Worm (Caenorhabditis elegans) whole organism, young adult: ENCODE measurements around the gene R155.5.

ENCODE experiments used
- B0019.2 ChIP-seq: fragments of 200-800 bp; sonication (Bioruptor generic); conservative IDR thresholded peaks from 2 replicates; pipeline ENCODE4 v1.3.6; 2022; ENCODE audit warnings: missing genetic modification reagents, missing genetic modification characterization, missing compliant biosample characterization
- C06A6.2 ChIP-seq: fragments of 200-800 bp; sonication (Bioruptor generic); conservative IDR thresholded peaks from 2 replicates; pipeline ENCODE4 v1.3.6; 2022; ENCODE audit warnings: missing genetic modification characterization, missing compliant biosample characterization
- D2030.7 ChIP-seq: fragments of 200-800 bp; sonication (Bioruptor generic); IDR thresholded peaks from 2 replicates; pipeline ENCODE4 v1.3.6; 2022; ENCODE audit warnings: missing genetic modification reagents, missing genetic modification characterization, missing compliant biosample characterization
- F23B12.7 ChIP-seq: sonication (generic microtip); optimal IDR thresholded peaks from 2 replicates; lab custom pipeline; 2017; ENCODE audit warnings: missing genetic modification characterization, mild to moderate bottlenecking, missing compliant biosample characterization, antibody characterized with exemption, moderate library complexity; ENCODE audit not compliant: insufficient read depth
- F39B2.1 ChIP-seq: fragments of 200-800 bp; sonication (Bioruptor generic); IDR thresholded peaks from 2 replicates; pipeline ENCODE4 v1.3.6; 2022; ENCODE audit warnings: missing genetic modification reagents, missing genetic modification characterization, missing compliant biosample characterization
- F55B11.4 ChIP-seq: sonication (generic microtip); optimal IDR thresholded peaks from 2 replicates; lab custom pipeline; 2016; ENCODE audit warnings: missing compliant biosample characterization, missing genetic modification characterization, borderline replicate concordance; ENCODE audit not compliant: insufficient read depth
- F57C9.4 ChIP-seq: sonication (generic microtip); optimal IDR thresholded peaks from 2 replicates; lab custom pipeline; 2017; ENCODE audit warnings: mild to moderate bottlenecking, missing genetic modification characterization, missing compliant biosample characterization
- K11D2.4 ChIP-seq: fragments of 200-800 bp; sonication (Bioruptor generic); IDR thresholded peaks from 2 replicates; pipeline ENCODE4 v1.3.6; 2022; ENCODE audit warnings: missing genetic modification reagents, missing genetic modification characterization, missing compliant biosample characterization
- T26A5.8 ChIP-seq: sonication (generic microtip); optimal IDR thresholded peaks from 2 replicates; lab custom pipeline; 2016; ENCODE audit warnings: missing genetic modification characterization, missing compliant biosample characterization
- Y53F4B.3 ChIP-seq: fragments of 200-800 bp; sonication (Bioruptor generic); IDR thresholded peaks from 2 replicates; pipeline ENCODE4 v1.3.6; 2022; ENCODE audit warnings: missing genetic modification reagents, missing genetic modification characterization, missing compliant biosample characterization
- Y67H2A.10 ChIP-seq: fragments of 200-800 bp; sonication (Bioruptor generic); conservative IDR thresholded peaks from 2 replicates; pipeline ENCODE4 v1.3.6; 2022; ENCODE audit warnings: missing genetic modification reagents, missing genetic modification characterization, missing compliant biosample characterization
- ZK185.1 ChIP-seq: sonication (generic microtip); optimal IDR thresholded peaks from 2 replicates; lab custom pipeline; 2016; ENCODE audit warnings: mild to moderate bottlenecking, missing genetic modification characterization, missing compliant biosample characterization; ENCODE audit not compliant: poor library complexity, severe bottlenecking
- akir-1 ChIP-seq: fragments of 200-800 bp; sonication (Bioruptor generic); optimal IDR thresholded peaks from 2 replicates; lab custom pipeline; 2018; ENCODE audit warnings: mild to moderate bottlenecking, missing genetic modification characterization, moderate library complexity, missing compliant biosample characterization
- ama-1 ChIP-seq, 3 experiments: fragments of 150-350 bp in 1 of 3; sonication (generic microtip) in 2 of 3; optimal IDR thresholded peaks; 2 replicates each; lab custom pipeline; 2014 to 2018; ENCODE audit warnings: missing biosample characterization in 2 of 3, missing genetic modification characterization in 2 of 3, missing genetic modification reagents in 2 of 3
- aptf-2 ChIP-seq: fragments of 200-800 bp; sonication (Bioruptor generic); conservative IDR thresholded peaks from 2 replicates; pipeline ENCODE4 v1.3.6; 2022; ENCODE audit warnings: missing genetic modification reagents, missing genetic modification characterization, missing compliant biosample characterization
- athp-1 ChIP-seq: sonication (generic microtip); optimal IDR thresholded peaks from 2 replicates; lab custom pipeline; 2017; ENCODE audit warnings: mild to moderate bottlenecking, missing genetic modification characterization, missing compliant biosample characterization
- attf-5 ChIP-seq: fragments of 200-800 bp; sonication (Bioruptor generic); optimal IDR thresholded peaks from 2 replicates; lab custom pipeline; 2018; ENCODE audit warnings: mild to moderate bottlenecking, missing genetic modification characterization, missing compliant biosample characterization
- bed-2 ChIP-seq: fragments of 200-800 bp; sonication (Bioruptor generic); IDR thresholded peaks from 2 replicates; pipeline ENCODE4 v1.3.6; 2022; ENCODE audit warnings: missing genetic modification reagents, missing genetic modification characterization, missing compliant biosample characterization
- ceh-100 ChIP-seq: fragments of 200-800 bp; sonication (Bioruptor generic); IDR thresholded peaks from 2 replicates; pipeline ENCODE4 v1.3.6; 2022; ENCODE audit warnings: missing genetic modification reagents, missing genetic modification characterization, missing compliant biosample characterization
- ceh-40 ChIP-seq: fragments of 200-800 bp; sonication (Bioruptor generic); IDR thresholded peaks from 2 replicates; pipeline ENCODE4 v1.3.6; 2022; ENCODE audit warnings: missing genetic modification characterization, missing compliant biosample characterization
- ceh-79 ChIP-seq: sonication (generic microtip); optimal IDR thresholded peaks from 2 replicates; lab custom pipeline; 2017; ENCODE audit warnings: mild to moderate bottlenecking, missing genetic modification characterization, missing compliant biosample characterization
- ceh-91 ChIP-seq: fragments of 200-800 bp; sonication (Bioruptor generic); IDR thresholded peaks from 2 replicates; pipeline ENCODE4 v1.3.6; 2022; ENCODE audit warnings: missing genetic modification reagents, missing genetic modification characterization, missing compliant biosample characterization
- dpff-1 ChIP-seq: sonication (generic microtip); optimal IDR thresholded peaks from 2 replicates; lab custom pipeline; 2017; ENCODE audit warnings: mild to moderate bottlenecking, missing genetic modification characterization, missing compliant biosample characterization
- dpl-1 ChIP-seq: fragments of 150-350 bp; optimal IDR thresholded peaks from 2 replicates; lab custom pipeline; 2014; ENCODE audit warnings: missing biosample characterization, missing genetic modification reagents, missing genetic modification characterization
- fkh-3 ChIP-seq: sonication (generic microtip); optimal IDR thresholded peaks from 2 replicates; lab custom pipeline; 2016; ENCODE audit warnings: mild to moderate bottlenecking, missing genetic modification characterization, missing compliant biosample characterization
- him-1 ChIP-seq: sonication (generic microtip); optimal IDR thresholded peaks from 2 replicates; lab custom pipeline; 2016; ENCODE audit warnings: missing genotype, missing genetic modification reagents, missing genetic modification characterization, missing compliant biosample characterization
- hlh-12 ChIP-seq: sonication (generic microtip); optimal IDR thresholded peaks from 2 replicates; lab custom pipeline; 2016; ENCODE audit warnings: missing genetic modification characterization, missing compliant biosample characterization
- hlh-26 ChIP-seq: fragments of 200-800 bp; sonication (Bioruptor generic); conservative IDR thresholded peaks from 2 replicates; pipeline ENCODE4 v1.3.6; 2022; ENCODE audit warnings: missing genetic modification reagents, missing genetic modification characterization, missing compliant biosample characterization
- hmg-1.2 ChIP-seq: fragments of 200-800 bp; sonication (Bioruptor generic); IDR thresholded peaks from 2 replicates; pipeline ENCODE4 v1.3.6; 2022; ENCODE audit warnings: missing genetic modification reagents, missing genetic modification characterization, missing compliant biosample characterization
- hsf-1 ChIP-seq: fragments of 200-800 bp; sonication (Bioruptor generic); IDR thresholded peaks from 2 replicates; pipeline ENCODE4 v1.3.6; 2022; ENCODE audit warnings: missing genetic modification reagents, missing genetic modification characterization, missing compliant biosample characterization
- lin-35 ChIP-seq, 3 experiments: fragments of 150-350 bp in 2 of 3; sonication (generic microtip) in 1 of 3; optimal IDR thresholded peaks; 2 replicates each; lab custom pipeline; 2014 to 2018; ENCODE audit warnings: missing biosample characterization in 3 of 3, missing genetic modification characterization in 3 of 3, missing genetic modification reagents in 3 of 3
- lsy-27 ChIP-seq: sonication (generic microtip); optimal IDR thresholded peaks from 2 replicates; lab custom pipeline; 2017; ENCODE audit warnings: missing genetic modification characterization, mild to moderate bottlenecking, missing compliant biosample characterization, antibody characterized with exemption, missing genotype, borderline replicate concordance; ENCODE audit not compliant: insufficient read depth
- madf-6 ChIP-seq: fragments of 200-800 bp; sonication (Bioruptor generic); IDR thresholded peaks from 2 replicates; pipeline ENCODE4 v1.3.6; 2022; ENCODE audit warnings: missing genetic modification reagents, missing genetic modification characterization, missing compliant biosample characterization
- madf-8 ChIP-seq: fragments of 200-800 bp; sonication (Bioruptor generic); conservative IDR thresholded peaks from 2 replicates; pipeline ENCODE4 v1.3.6; 2022; ENCODE audit warnings: missing genetic modification reagents, missing genetic modification characterization, missing compliant biosample characterization
- mcd-1 ChIP-seq: fragments of 200-800 bp; sonication (Bioruptor generic); IDR thresholded peaks from 2 replicates; pipeline ENCODE4 v1.3.6; 2022; ENCODE audit warnings: missing genetic modification reagents, missing genetic modification characterization, missing compliant biosample characterization
- mes-4 ChIP-seq: sonication (generic microtip); optimal IDR thresholded peaks from 2 replicates; lab custom pipeline; 2016; ENCODE audit warnings: missing genotype, missing genetic modification characterization, missing compliant biosample characterization
- nfyb-1 ChIP-seq: fragments of 200-800 bp; sonication (Bioruptor generic); IDR thresholded peaks from 2 replicates; pipeline ENCODE4 v1.3.6; 2022; ENCODE audit warnings: missing genetic modification reagents, missing genetic modification characterization, missing compliant biosample characterization
- nhr-27 ChIP-seq: fragments of 200-800 bp; sonication (Bioruptor generic); optimal IDR thresholded peaks from 2 replicates; lab custom pipeline; 2018; ENCODE audit warnings: mild to moderate bottlenecking, missing genetic modification characterization, moderate library complexity, missing compliant biosample characterization
- nhr-80 ChIP-seq: sonication (generic microtip); optimal IDR thresholded peaks from 2 replicates; lab custom pipeline; 2016; ENCODE audit warnings: missing genetic modification characterization, missing compliant biosample characterization
- nhr-90 ChIP-seq: sonication (generic microtip); optimal IDR thresholded peaks from 2 replicates; lab custom pipeline; 2016; ENCODE audit warnings: missing genotype, mild to moderate bottlenecking, missing genetic modification characterization, missing compliant biosample characterization
- rcor-1 ChIP-seq: fragments of 200-800 bp; sonication (Bioruptor generic); IDR thresholded peaks from 2 replicates; pipeline ENCODE4 v1.3.6; 2022; ENCODE audit warnings: missing genetic modification reagents, missing genetic modification characterization, missing compliant biosample characterization
- rpc-1 ChIP-seq, 2 experiments: fragments of 150-350 bp in 1 of 2; sonication (generic microtip) in 1 of 2; optimal IDR thresholded peaks; 2 replicates each; lab custom pipeline; 2014 to 2018; ENCODE audit warnings: missing biosample characterization in 1 of 2, missing genetic modification characterization in 1 of 2, missing genetic modification reagents in 1 of 2, missing genotype in 1 of 2
- sdz-38 ChIP-seq: sonication (generic microtip); optimal IDR thresholded peaks from 2 replicates; lab custom pipeline; 2016; ENCODE audit warnings: missing genotype, missing genetic modification characterization, missing compliant biosample characterization
- sea-2 ChIP-seq: fragments of 200-800 bp; sonication (Bioruptor generic); IDR thresholded peaks from 2 replicates; pipeline ENCODE4 v1.3.6; 2022; ENCODE audit warnings: missing genetic modification characterization, missing compliant biosample characterization
- snpc-1.1 ChIP-seq: sonication (generic microtip); optimal IDR thresholded peaks from 2 replicates; lab custom pipeline; 2017; ENCODE audit warnings: missing genetic modification characterization, mild to moderate bottlenecking, missing compliant biosample characterization, antibody characterized with exemption, moderate library complexity, missing genotype, missing genetic modification reagents; ENCODE audit not compliant: insufficient read depth
- snpc-3.4 ChIP-seq: sonication (generic microtip); optimal IDR thresholded peaks from 2 replicates; lab custom pipeline; 2017; ENCODE audit warnings: missing genetic modification characterization, mild to moderate bottlenecking, missing compliant biosample characterization, antibody characterized with exemption, moderate library complexity, missing genotype, missing genetic modification reagents
- tlf-1 ChIP-seq: fragments of 200-800 bp; sonication (Bioruptor generic); optimal IDR thresholded peaks from 2 replicates; lab custom pipeline; 2018; ENCODE audit warnings: mild to moderate bottlenecking, missing genetic modification characterization, missing compliant biosample characterization

The R155.5 gene

ce11 chrIII:1950236-1950635 is 20.1 kb downstream of the R155.5 start, which contains the start of the genes polh-1 and rps-22 (continued):
- TF ChIP-seq ceh-79 (tag; lab: Kevin White, UChicago), result no peak
- no peak for TF ChIP-seq F39B2.1
- peak; percentile 50 for TF ChIP-seq nhr-80 (tag; lab: Kevin White, UChicago)
- peak; percentile 94 for TF ChIP-seq F23B12.7
- TF ChIP-seq dpff-1 (tag; lab: Kevin White, UChicago), result no peak
- no peak for TF ChIP-seq hlh-26 (GFP tag; lab: Robert Waterston, UW)
- TF ChIP-seq D2030.7 (GFP tag; lab: Robert Waterston, UW), result peak; percentile 85
- TF ChIP-seq ceh-91, result peak; percentile 49; the same call in 1 of the 2 replicates
- no peak for TF ChIP-seq rpc-1 (optimal IDR thresholded peaks at IDR 0.05; lab: Kevin White, UChicago)
- TF ChIP-seq rpc-1 (tag; optimal IDR thresholded peaks at IDR 0.05; lab: Kevin White, UChicago), result no peak
- TF ChIP-seq Y67H2A.10 (GFP tag; lab: Robert Waterston, UW), result no peak
- TF ChIP-seq ZK185.1, result no peak
- no peak for TF ChIP-seq F57C9.4 (tag; lab: Kevin White, UChicago)
- TF ChIP-seq ama-1 (optimal IDR thresholded peaks at IDR 0.05; lab: Kevin White, UChicago), result no peak
- TF ChIP-seq ama-1 (GFP tag; optimal IDR thresholded peaks at IDR 0.05; lab: Kevin White, UChicago), result no peak
- TF ChIP-seq mes-4 (tag; lab: Kevin White, UChicago), result no peak
- TF ChIP-seq snpc-1.1 (tag; lab: Kevin White, UChicago), result peak; percentile 36
- TF ChIP-seq ceh-40, result no peak
- TF ChIP-seq him-1 (tag; lab: Kevin White, UChicago), result no peak
- TF ChIP-seq madf-6, result peak; percentile 57; the same call in 1 of the 2 replicates
- no peak for TF ChIP-seq athp-1 (tag; lab: Kevin White, UChicago)
- peak; percentile 93 for TF ChIP-seq hmg-1.2 (GFP tag; lab: Robert Waterston, UW)
- TF ChIP-seq T26A5.8 (tag; lab: Kevin White, UChicago), result no peak
- 0 out of 2 replicates have a peak, but pooled peaks have one; percentile 15 for TF ChIP-seq madf-8 (GFP tag; lab: Robert Waterston, UW)
- TF ChIP-seq tlf-1, result peak; percentile 68
- TF ChIP-seq ceh-100 (GFP tag; lab: Robert Waterston, UW), result 0 out of 2 replicates have a peak, but pooled peaks have one; percentile 36
- TF ChIP-seq aptf-2 (GFP tag; lab: Robert Waterston, UW), result no peak
- no peak for TF ChIP-seq K11D2.4 (GFP tag; lab: Robert Waterston, UW)
- TF ChIP-seq B0019.2, result no peak; the same call in 1 of the 2 replicates
- TF ChIP-seq hsf-1, result 0 out of 2 replicates have a peak, but pooled peaks have one; percentile 55
- TF ChIP-seq bed-2, result no peak
- TF ChIP-seq nhr-27 (tag; lab: Kevin White, UChicago), result no peak
- peak; percentile 80 for TF ChIP-seq nfyb-1 (GFP tag; lab: Robert Waterston, UW)
- peak in 1 of 3 experiments; percentile 93 for TF ChIP-seq lin-35 (GFP tag; optimal IDR thresholded peaks at IDR 0.05; lab: Kevin White, UChicago)
- TF ChIP-seq snpc-3.4 (tag; lab: Kevin White, UChicago), result peak; percentile 78
- TF ChIP-seq Y53F4B.3 (GFP tag; lab: Robert Waterston, UW), result no peak
- TF ChIP-seq sea-2 (GFP tag; lab: Robert Waterston, UW), result no peak
- peak; percentile 94 for TF ChIP-seq attf-5 (GFP tag; lab: Kevin White, UChicago)
- peak; percentile 66; the same call in 1 of the 2 replicates for TF ChIP-seq rcor-1 (GFP tag; lab: Robert Waterston, UW)
- TF ChIP-seq mcd-1 (GFP tag; lab: Robert Waterston, UW), result peak; percentile 97
- TF ChIP-seq dpl-1 (GFP tag; lab: Kevin White, UChicago), result peak; percentile 90
- TF ChIP-seq F55B11.4 (tag; lab: Kevin White, UChicago), result no peak
- TF ChIP-seq akir-1 (GFP tag; lab: Kevin White, UChicago), result no peak
- no peak for TF ChIP-seq C06A6.2
- no peak for TF ChIP-seq sdz-38 (tag; lab: Kevin White, UChicago)
- TF ChIP-seq lsy-27, result no peak
- no peak for TF ChIP-seq nhr-90 (tag; lab: Kevin White, UChicago)
- no peak for TF ChIP-seq fkh-3 (tag; lab: Kevin White, UChicago)
- TF ChIP-seq hlh-12, result no peak
